Fruit fly (Drosophila melanogaster): ENCODE results near the gene CG15369.

CG15369 gene

dm6 chrX:9220434-9220833 lies 3.8 kb downstream of the CG15369 start (continued):
- TF ChIP-seq NC2α (GFP tag; optimal IDR thresholded peaks at IDR 0.05) (no peak), dmrt99B (tag; optimal IDR thresholded peaks at IDR 0.05) (peak; percentile 26), CG16863 (GFP tag; optimal IDR thresholded peaks at IDR 0.05) (peak; percentile 2), CG34422 (GFP tag; IDR thresholded peaks at IDR 0.05) (peak; percentile 33; the same call in 1 of the 3 replicates), CG34376 (GFP tag; optimal IDR thresholded peaks at IDR 0.05) (no peak), D19B (GFP tag; optimal IDR thresholded peaks at IDR 0.05) (no peak), pb (GFP tag; optimal IDR thresholded peaks at IDR 0.05) (no peak), Sox102F (GFP tag; optimal IDR thresholded peaks at IDR 0.05) (peak; percentile 45), CG12391 (tag; optimal IDR thresholded peaks at IDR 0.05) (peak; percentile 15), CG31441 (GFP tag; IDR thresholded peaks at IDR 0.05) (peak; percentile 16; the same call in 1 of the 2 replicates), CG15601 (tag; optimal IDR thresholded peaks at IDR 0.05) (no peak), pan (optimal IDR thresholded peaks at IDR 0.05) (no peak), pan (GFP tag; optimal IDR thresholded peaks at IDR 0.05 in 1 of 2, IDR thresholded peaks at IDR 0.05 in 1 of 2) (peak in 1 of 2 experiments; percentile 13), H2.0 (GFP tag; IDR thresholded peaks at IDR 0.05) (no peak), Mad (GFP tag; optimal IDR thresholded peaks at IDR 0.05) (no peak), Antp (GFP tag; optimal IDR thresholded peaks at IDR 0.05) (peak; percentile 32), ewg (GFP tag; optimal IDR thresholded peaks at IDR 0.05) (no peak), Doc2 (GFP tag; IDR thresholded peaks at IDR 0.05) (no peak), Hsf (GFP tag; optimal IDR thresholded peaks at IDR 0.05) (no peak), CG13424 (tag; optimal IDR thresholded peaks at IDR 0.05) (no peak), CG14860 (GFP tag; IDR thresholded peaks at IDR 0.05; ENCODE audit: partially characterized antibody) (no peak), zfh1 (GFP tag; IDR thresholded peaks at IDR 0.05) (peak; percentile 49; the same call in 1 of the 3 replicates), emc (GFP tag; optimal IDR thresholded peaks at IDR 0.05) (no peak), TFAM (GFP tag; optimal IDR thresholded peaks at IDR 0.05) (no peak), CG10979 (tag; optimal IDR thresholded peaks at IDR 0.05) (peak; percentile 36), CG12769 (tag; optimal IDR thresholded peaks at IDR 0.05) (no peak), CG1602 (GFP tag; optimal IDR thresholded peaks at IDR 0.05) (no peak), CG7786 (GFP tag; optimal IDR thresholded peaks at IDR 0.05) (no peak), NC2β (GFP tag; optimal IDR thresholded peaks at IDR 0.05) (no peak), Oaz (GFP tag; IDR thresholded peaks at IDR 0.05) (no peak), knrl (GFP tag; IDR thresholded peaks at IDR 0.05; ENCODE audit: partially characterized antibody) (no peak), Dip3 (GFP tag; optimal IDR thresholded peaks at IDR 0.05) (no peak), Sry-β (GFP tag; optimal IDR thresholded peaks at IDR 0.05) (no peak), Fer1 (GFP tag; optimal IDR thresholded peaks at IDR 0.05) (no peak), ci (GFP tag; IDR thresholded peaks at IDR 0.05) (peak; percentile 64; the same call in 1 of the 3 replicates), otp (GFP tag; IDR thresholded peaks at IDR 0.05) (0 out of 3 replicates have a peak, but pooled peaks have one; percentile 25), lmd (GFP tag; IDR thresholded peaks at IDR 0.05) (peak; percentile 55), ssp (GFP tag; IDR thresholded peaks at IDR 0.05) (no peak), CG7963 (GFP tag; IDR thresholded peaks at IDR 0.05; ENCODE audit: partially characterized antibody) (no peak), GATAe (GFP tag; conservative IDR thresholded peaks at IDR 0.05) (no peak), org-1 (GFP tag; optimal IDR thresholded peaks at IDR 0.05) (no peak), Ets65A (GFP tag) (peak; percentile 85), cg (GFP tag; optimal IDR thresholded peaks at IDR 0.05) (no peak), pnt (GFP tag; optimal IDR thresholded peaks at IDR 0.05) (peak; percentile 15), CG2199 (GFP tag; IDR thresholded peaks at IDR 0.05) (no peak), sd (tag; optimal IDR thresholded peaks at IDR 0.05) (no peak), twi (tag; optimal IDR thresholded peaks at IDR 0.05) (no peak), phol (tag; optimal IDR thresholded peaks at IDR 0.05) (peak; percentile 23)

Data from whole organism, embryonic.